Worm (Caenorhabditis elegans): ENCODE data around the gene T13F3.6.

DNA sequence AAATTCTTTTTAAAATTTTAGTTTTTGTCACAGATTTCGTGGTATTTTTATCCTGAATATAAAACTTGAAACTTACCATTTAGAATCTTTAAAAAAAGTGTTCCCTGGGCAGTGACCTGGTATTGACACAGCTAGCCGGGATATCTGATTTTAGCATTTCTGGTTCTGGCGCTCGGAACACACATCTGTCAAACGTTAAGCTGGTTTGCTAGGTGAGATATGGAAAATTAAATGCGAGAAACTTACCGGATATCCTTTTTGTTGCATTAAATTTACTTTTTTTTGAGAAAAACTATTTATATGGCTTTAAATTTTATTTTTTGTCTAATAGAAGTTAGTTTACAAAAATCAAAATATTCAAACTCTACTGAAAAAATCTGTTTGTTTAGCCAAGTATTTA lies 14.8 kb upstream of the T13F3.6 start, which contains the start of gene F28G4.4:
- TF ChIP-seq madf-5 (GFP tag; IDR thresholded peaks at IDR 0.05) (no peak), ceh-44 (GFP tag; IDR thresholded peaks at IDR 0.05) (no peak), skn-1 (tag; optimal IDR thresholded peaks at IDR 0.05) (no peak)
